Worm (Caenorhabditis elegans) whole organism, young adult: ENCODE data around the gene gst-9.

ENCODE experiments used
- B0019.2 ChIP-seq: fragments of 200-800 bp; sonication (Bioruptor generic); conservative IDR thresholded peaks from 2 replicates; pipeline ENCODE4 v1.3.6; 2022; ENCODE audit warnings: missing genetic modification reagents, missing genetic modification characterization, missing compliant biosample characterization
- B0261.1 ChIP-seq: sonication (generic microtip); optimal IDR thresholded peaks from 2 replicates; lab custom pipeline; 2016; ENCODE audit warnings: mild to moderate bottlenecking, missing genetic modification characterization, moderate library complexity, missing compliant biosample characterization
- C06A6.2 ChIP-seq: fragments of 200-800 bp; sonication (Bioruptor generic); conservative IDR thresholded peaks from 2 replicates; pipeline ENCODE4 v1.3.6; 2022; ENCODE audit warnings: missing genetic modification characterization, missing compliant biosample characterization
- C17E4.6 ChIP-seq: fragments of 200-800 bp; sonication (Bioruptor generic); IDR thresholded peaks from 2 replicates; pipeline ENCODE4 v1.3.6; 2022; ENCODE audit warnings: missing genetic modification reagents, missing genetic modification characterization, missing compliant biosample characterization
- F22D6.2 ChIP-seq: sonication (generic microtip); optimal IDR thresholded peaks from 2 replicates; lab custom pipeline; 2016; ENCODE audit warnings: mild to moderate bottlenecking, missing genetic modification characterization, missing compliant biosample characterization
- F23B12.7 ChIP-seq: sonication (generic microtip); optimal IDR thresholded peaks from 2 replicates; lab custom pipeline; 2017; ENCODE audit warnings: missing genetic modification characterization, mild to moderate bottlenecking, missing compliant biosample characterization, antibody characterized with exemption, moderate library complexity; ENCODE audit not compliant: insufficient read depth
- F37B4.10 ChIP-seq: fragments of 200-800 bp; sonication (Bioruptor generic); IDR thresholded peaks from 2 replicates; pipeline ENCODE4 v1.3.6; 2022; ENCODE audit warnings: missing genetic modification characterization, missing compliant biosample characterization
- F57C9.4 ChIP-seq: sonication (generic microtip); optimal IDR thresholded peaks from 2 replicates; lab custom pipeline; 2017; ENCODE audit warnings: mild to moderate bottlenecking, missing genetic modification characterization, missing compliant biosample characterization
- T26A5.8 ChIP-seq: sonication (generic microtip); optimal IDR thresholded peaks from 2 replicates; lab custom pipeline; 2016; ENCODE audit warnings: missing genetic modification characterization, missing compliant biosample characterization
- Y53F4B.3 ChIP-seq: fragments of 200-800 bp; sonication (Bioruptor generic); IDR thresholded peaks from 2 replicates; pipeline ENCODE4 v1.3.6; 2022; ENCODE audit warnings: missing genetic modification reagents, missing genetic modification characterization, missing compliant biosample characterization
- Y67H2A.10 ChIP-seq: fragments of 200-800 bp; sonication (Bioruptor generic); conservative IDR thresholded peaks from 2 replicates; pipeline ENCODE4 v1.3.6; 2022; ENCODE audit warnings: missing genetic modification reagents, missing genetic modification characterization, missing compliant biosample characterization
- Y79H2A.3 ChIP-seq: fragments of 200-800 bp; sonication (Bioruptor generic); conservative IDR thresholded peaks from 2 replicates; pipeline ENCODE4 v1.3.6; 2022; ENCODE audit warnings: missing genetic modification reagents, missing genetic modification characterization, missing compliant biosample characterization
- aptf-3 ChIP-seq: fragments of 200-800 bp; sonication (Bioruptor generic); IDR thresholded peaks from 2 replicates; pipeline ENCODE4 v1.3.6; 2022; ENCODE audit warnings: missing genetic modification characterization, missing compliant biosample characterization
- atf-7 ChIP-seq: sonication (generic microtip); optimal IDR thresholded peaks from 2 replicates; lab custom pipeline; 2017; ENCODE audit warnings: mild to moderate bottlenecking, missing genetic modification characterization, missing compliant biosample characterization
- attf-5 ChIP-seq: fragments of 200-800 bp; sonication (Bioruptor generic); optimal IDR thresholded peaks from 2 replicates; lab custom pipeline; 2018; ENCODE audit warnings: mild to moderate bottlenecking, missing genetic modification characterization, missing compliant biosample characterization
- bed-1 ChIP-seq: fragments of 200-800 bp; sonication (Bioruptor generic); IDR thresholded peaks from 2 replicates; pipeline ENCODE4 v1.3.6; 2022; ENCODE audit warnings: missing genetic modification reagents, missing genetic modification characterization, missing compliant biosample characterization
- ccch-3 ChIP-seq: fragments of 200-800 bp; sonication (Bioruptor generic); optimal IDR thresholded peaks from 2 replicates; lab custom pipeline; 2018; ENCODE audit warnings: mild to moderate bottlenecking, missing genetic modification characterization, missing compliant biosample characterization
- cebp-1 ChIP-seq, 2 experiments: fragments of 200-800 bp in 1 of 2; sonication (Bioruptor generic) in 1 of 2; sonication (generic microtip) in 1 of 2; IDR thresholded peaks in 1 of 2; optimal IDR thresholded peaks in 1 of 2; 2 replicates each; pipeline versions ENCODE4 v1.3.6 to Lab custom; 2017 to 2022; ENCODE audit warnings: missing compliant biosample characterization in 2 of 2, missing genetic modification characterization in 2 of 2, mild to moderate bottlenecking in 1 of 2, missing genetic modification reagents in 1 of 2, moderate library complexity in 1 of 2
- ceh-79 ChIP-seq: sonication (generic microtip); optimal IDR thresholded peaks from 2 replicates; lab custom pipeline; 2017; ENCODE audit warnings: mild to moderate bottlenecking, missing genetic modification characterization, missing compliant biosample characterization
- ceh-91 ChIP-seq: fragments of 200-800 bp; sonication (Bioruptor generic); IDR thresholded peaks from 2 replicates; pipeline ENCODE4 v1.3.6; 2022; ENCODE audit warnings: missing genetic modification reagents, missing genetic modification characterization, missing compliant biosample characterization
- chd-7 ChIP-seq: sonication (generic microtip); optimal IDR thresholded peaks from 2 replicates; lab custom pipeline; 2016; ENCODE audit warnings: mild to moderate bottlenecking, missing genetic modification characterization, moderate library complexity, missing compliant biosample characterization
- die-1 ChIP-seq: sonication (generic microtip); optimal IDR thresholded peaks from 2 replicates; lab custom pipeline; 2016; ENCODE audit warnings: missing genotype, mild to moderate bottlenecking, missing genetic modification characterization, missing compliant biosample characterization
- dpff-1 ChIP-seq: sonication (generic microtip); optimal IDR thresholded peaks from 2 replicates; lab custom pipeline; 2017; ENCODE audit warnings: mild to moderate bottlenecking, missing genetic modification characterization, missing compliant biosample characterization
- egl-18 ChIP-seq: fragments of 200-800 bp; sonication (Bioruptor generic); IDR thresholded peaks from 2 replicates; pipeline ENCODE4 v1.3.6; 2022; ENCODE audit warnings: missing genetic modification reagents, missing genetic modification characterization, missing compliant biosample characterization
- hlh-26 ChIP-seq: fragments of 200-800 bp; sonication (Bioruptor generic); conservative IDR thresholded peaks from 2 replicates; pipeline ENCODE4 v1.3.6; 2022; ENCODE audit warnings: missing genetic modification reagents, missing genetic modification characterization, missing compliant biosample characterization
- let-607 ChIP-seq, 2 experiments: fragments of 200-800 bp in 1 of 2; sonication (Bioruptor generic) in 1 of 2; sonication (generic microtip) in 1 of 2; optimal IDR thresholded peaks; 2 replicates each; lab custom pipeline; 2016 to 2018; ENCODE audit warnings: mild to moderate bottlenecking in 2 of 2, missing compliant biosample characterization in 2 of 2, missing genetic modification characterization in 2 of 2, moderate library complexity in 2 of 2, missing genotype in 1 of 2
- lin-35 ChIP-seq, 3 experiments: fragments of 150-350 bp in 2 of 3; sonication (generic microtip) in 1 of 3; optimal IDR thresholded peaks; 2 replicates each; lab custom pipeline; 2014 to 2018; ENCODE audit warnings: missing biosample characterization in 3 of 3, missing genetic modification characterization in 3 of 3, missing genetic modification reagents in 3 of 3
- lin-40 ChIP-seq: sonication (generic microtip); optimal IDR thresholded peaks from 2 replicates; lab custom pipeline; 2016; ENCODE audit warnings: missing genetic modification characterization, mild to moderate bottlenecking, missing compliant biosample characterization, missing genotype, missing genetic modification reagents
- lin-54 ChIP-seq: fragments of 200-800 bp; sonication (Bioruptor generic); optimal IDR thresholded peaks from 2 replicates; lab custom pipeline; 2018; ENCODE audit warnings: mild to moderate bottlenecking, missing genetic modification characterization, missing compliant biosample characterization
- lir-1 ChIP-seq: fragments of 200-800 bp; sonication (Bioruptor generic); conservative IDR thresholded peaks from 2 replicates; pipeline ENCODE4 v1.3.6; 2022; ENCODE audit warnings: missing genetic modification reagents, missing genetic modification characterization, missing compliant biosample characterization
- lsl-1 ChIP-seq: fragments of 200-800 bp; sonication (Bioruptor generic); optimal IDR thresholded peaks from 2 replicates; lab custom pipeline; 2018; ENCODE audit warnings: mild to moderate bottlenecking, missing genetic modification characterization, moderate library complexity, missing compliant biosample characterization
- madf-10 ChIP-seq: sonication (generic microtip); optimal IDR thresholded peaks from 2 replicates; lab custom pipeline; 2016; ENCODE audit warnings: mild to moderate bottlenecking, missing genetic modification characterization, missing compliant biosample characterization
- madf-3 ChIP-seq: fragments of 200-800 bp; sonication (Bioruptor generic); IDR thresholded peaks from 2 replicates; pipeline ENCODE4 v1.3.6; 2022; ENCODE audit warnings: missing genetic modification reagents, missing genetic modification characterization, missing compliant biosample characterization
- mel-28 ChIP-seq: sonication (generic microtip); optimal IDR thresholded peaks from 2 replicates; lab custom pipeline; 2016; ENCODE audit warnings: borderline replicate concordance, mild to moderate bottlenecking, missing genetic modification characterization, missing compliant biosample characterization
- nfya-1 ChIP-seq: sonication (generic microtip); optimal IDR thresholded peaks from 2 replicates; lab custom pipeline; 2017; ENCODE audit warnings: antibody characterized with exemption, missing compliant biosample characterization, missing genetic modification characterization, borderline replicate concordance; ENCODE audit not compliant: insufficient read depth
- nfyb-1 ChIP-seq: fragments of 200-800 bp; sonication (Bioruptor generic); IDR thresholded peaks from 2 replicates; pipeline ENCODE4 v1.3.6; 2022; ENCODE audit warnings: missing genetic modification reagents, missing genetic modification characterization, missing compliant biosample characterization
- nhr-120 ChIP-seq: fragments of 200-800 bp; sonication (Bioruptor generic); IDR thresholded peaks from 2 replicates; pipeline ENCODE4 v1.3.6; 2022; ENCODE audit warnings: missing genetic modification characterization, missing compliant biosample characterization
- nhr-80 ChIP-seq: sonication (generic microtip); optimal IDR thresholded peaks from 2 replicates; lab custom pipeline; 2016; ENCODE audit warnings: missing genetic modification characterization, missing compliant biosample characterization
- pbrm-1 ChIP-seq: fragments of 200-800 bp; sonication (Bioruptor generic); IDR thresholded peaks from 2 replicates; pipeline ENCODE4 v1.3.6; 2022; ENCODE audit warnings: missing genetic modification reagents, missing genetic modification characterization, missing compliant biosample characterization
- pha-4 ChIP-seq: fragments of 150-350 bp; sonication (generic microtip); optimal IDR thresholded peaks from 2 replicates; lab custom pipeline; 2014; ENCODE audit warnings: missing biosample characterization, missing genetic modification reagents, missing genetic modification characterization
- rcor-1 ChIP-seq: fragments of 200-800 bp; sonication (Bioruptor generic); IDR thresholded peaks from 2 replicates; pipeline ENCODE4 v1.3.6; 2022; ENCODE audit warnings: missing genetic modification reagents, missing genetic modification characterization, missing compliant biosample characterization
- snpc-1.3 ChIP-seq: sonication (generic microtip); optimal IDR thresholded peaks from 2 replicates; lab custom pipeline; 2017; ENCODE audit warnings: missing genetic modification characterization, mild to moderate bottlenecking, missing compliant biosample characterization, antibody characterized with exemption, moderate library complexity, missing genotype, missing genetic modification reagents; ENCODE audit not compliant: insufficient read depth
- somi-1 ChIP-seq: fragments of 200-800 bp; sonication (Bioruptor generic); optimal IDR thresholded peaks from 2 replicates; lab custom pipeline; 2018; ENCODE audit warnings: mild to moderate bottlenecking, missing genetic modification characterization, missing compliant biosample characterization
- tbp1 ChIP-seq: fragments of 200-800 bp; sonication (Bioruptor generic); optimal IDR thresholded peaks from 2 replicates; lab custom pipeline; 2018; ENCODE audit warnings: mild to moderate bottlenecking, missing genetic modification characterization, missing compliant biosample characterization
- zfh-2 ChIP-seq: fragments of 200-800 bp; sonication (Bioruptor generic); conservative IDR thresholded peaks from 2 replicates; pipeline ENCODE4 v1.3.6; 2022; ENCODE audit warnings: missing genetic modification reagents, missing genetic modification characterization, missing compliant biosample characterization
- zim-3 ChIP-seq: sonication (generic microtip); optimal IDR thresholded peaks from 2 replicates; lab custom pipeline; 2017; ENCODE audit warnings: mild to moderate bottlenecking, missing genetic modification characterization, moderate library complexity, missing compliant biosample characterization
- ztf-22 ChIP-seq: fragments of 200-800 bp; sonication (Bioruptor generic); optimal IDR thresholded peaks from 2 replicates; lab custom pipeline; 2018; ENCODE audit warnings: mild to moderate bottlenecking, missing genetic modification characterization, moderate library complexity, missing compliant biosample characterization
- ztf-26 ChIP-seq: sonication (generic microtip); optimal IDR thresholded peaks from 2 replicates; lab custom pipeline; 2017; ENCODE audit warnings: missing genetic modification characterization, missing compliant biosample characterization

Gene gst-9

ce11 chrII:4914214-4914613, 22.8 kb downstream of the gst-9 start, which contains the start of gene R05F9.11 (continued):
- TF ChIP-seq lin-54 (GFP tag; lab: Kevin White, UChicago), result peak; percentile 45
- no peak for TF ChIP-seq ccch-3 (GFP tag; lab: Kevin White, UChicago)
- 0 out of 2 replicates have a peak, but pooled peaks have one; percentile 52 for TF ChIP-seq ceh-91
- no peak for TF ChIP-seq pbrm-1 (GFP tag; lab: Robert Waterston, UW)
- no peak for TF ChIP-seq aptf-3
- TF ChIP-seq chd-7 (tag; lab: Kevin White, UChicago), result no peak
- TF ChIP-seq C17E4.6 (GFP tag; lab: Robert Waterston, UW), result no peak
- TF ChIP-seq lir-1 (GFP tag; lab: Robert Waterston, UW), result no peak
- no peak for TF ChIP-seq Y79H2A.3 (GFP tag; lab: Robert Waterston, UW)
- TF ChIP-seq ztf-22 (GFP tag; lab: Kevin White, UChicago), result no peak
- TF ChIP-seq dpff-1 (tag; lab: Kevin White, UChicago), result no peak
- TF ChIP-seq somi-1 (GFP tag; lab: Kevin White, UChicago), result no peak
- no peak for TF ChIP-seq atf-7
- no peak for TF ChIP-seq T26A5.8
- TF ChIP-seq nhr-120 (GFP tag; lab: Robert Waterston, UW), result no peak
- TF ChIP-seq lin-35 (GFP tag; optimal IDR thresholded peaks at IDR 0.05; lab: Kevin White, UChicago), result no peak
- no peak for TF ChIP-seq ztf-26 (tag; lab: Kevin White, UChicago)
- TF ChIP-seq nfya-1 (tag; lab: Kevin White, UChicago), result no peak
- no peak for TF ChIP-seq madf-3 (GFP tag; lab: Robert Waterston, UW)
- TF ChIP-seq egl-18 (GFP tag; lab: Robert Waterston, UW), result no peak
- no peak for TF ChIP-seq nfyb-1
- 0 out of 2 replicates have a peak, but pooled peaks have one; percentile 11 for TF ChIP-seq rcor-1
- no peak for TF ChIP-seq mel-28 (tag; lab: Kevin White, UChicago)
- TF ChIP-seq cebp-1 (GFP tag; IDR thresholded peaks at IDR 0.05; lab: Robert Waterston, UW), result no peak
- TF ChIP-seq cebp-1 (tag; optimal IDR thresholded peaks at IDR 0.05; lab: Kevin White, UChicago), result no peak
- TF ChIP-seq die-1 (tag; lab: Kevin White, UChicago), result no peak
- no peak for TF ChIP-seq snpc-1.3 (tag; lab: Kevin White, UChicago)
- TF ChIP-seq F57C9.4, result no peak
- no peak for TF ChIP-seq madf-10
- no peak for TF ChIP-seq B0261.1 (tag; lab: Kevin White, UChicago)
- TF ChIP-seq Y53F4B.3 (GFP tag; lab: Robert Waterston, UW), result no peak
- no peak for TF ChIP-seq pha-4
- TF ChIP-seq nhr-80 (tag; lab: Kevin White, UChicago), result no peak
- no peak for TF ChIP-seq attf-5 (GFP tag; lab: Kevin White, UChicago)
- no peak for TF ChIP-seq C06A6.2
- no peak for TF ChIP-seq F22D6.2 (tag; lab: Kevin White, UChicago)
- TF ChIP-seq B0019.2 (GFP tag; lab: Robert Waterston, UW), result no peak
- TF ChIP-seq F23B12.7 (tag; lab: Kevin White, UChicago), result no peak
- TF ChIP-seq bed-1 (GFP tag; lab: Robert Waterston, UW), result no peak
- TF ChIP-seq zfh-2 (GFP tag; lab: Robert Waterston, UW), result no peak
- TF ChIP-seq hlh-26 (GFP tag; lab: Robert Waterston, UW), result no peak
- peak; percentile 94 for TF ChIP-seq lsl-1 (GFP tag; lab: Kevin White, UChicago)
- no peak for TF ChIP-seq let-607 (tag; optimal IDR thresholded peaks at IDR 0.05; lab: Kevin White, UChicago)
- no peak for TF ChIP-seq zim-3
- peak; percentile 42 for TF ChIP-seq tbp1 (GFP tag; lab: Kevin White, UChicago)
- TF ChIP-seq F37B4.10 (GFP tag; lab: Robert Waterston, UW), result no peak
- TF ChIP-seq ceh-79, result no peak
- no peak for TF ChIP-seq Y67H2A.10 (GFP tag; lab: Robert Waterston, UW)
- TF ChIP-seq lin-40 (tag; lab: Kevin White, UChicago), result no peak
